Fruit fly (Drosophila melanogaster) whole organism, embryonic: ENCODE data around the gene CG42822.

Experiments used
- Adf1 ChIP-seq: fragments of 200-800 bp; sonication (Bioruptor generic); IDR thresholded peaks from 2 replicates; pipeline ENCODE4 v1.3.6; 2022; ENCODE audit warnings: missing biosample characterization, missing genetic modification characterization
- Asciz ChIP-seq: fragments of 200-800 bp; sonication (Bioruptor generic); optimal IDR thresholded peaks from 2 replicates; lab custom pipeline; 2017; ENCODE audit warnings: missing biosample characterization, mild to moderate bottlenecking, missing genetic modification characterization, missing genetic modification reagents
- CG10462 ChIP-seq: fragments of 200-800 bp; sonication (Bioruptor generic); optimal IDR thresholded peaks from 2 replicates; lab custom pipeline; 2016; ENCODE audit warnings: missing biosample characterization, missing genetic modification characterization
- CG10959 ChIP-seq: fragments of 200-800 bp; sonication (Bioruptor generic); IDR thresholded peaks from 2 replicates; pipeline ENCODE4 v1.3.6; 2022; ENCODE audit warnings: missing biosample characterization, missing genetic modification characterization
- CG14014 ChIP-seq: fragments of 200-800 bp; sonication (Bioruptor generic); IDR thresholded peaks from 2 replicates; pipeline ENCODE4 v1.3.6; 2022; ENCODE audit warnings: missing biosample characterization, missing genetic modification characterization
- CG17359 ChIP-seq: fragments of 200-800 bp; sonication (Bioruptor generic); optimal IDR thresholded peaks from 3 replicates; lab custom pipeline; 2018; ENCODE audit warnings: missing biosample characterization, mild to moderate bottlenecking, missing genetic modification characterization, moderate library complexity
- CG1792 ChIP-seq: fragments of 200-800 bp; sonication (Bioruptor generic); optimal IDR thresholded peaks from 2 replicates; lab custom pipeline; 2016; ENCODE audit warnings: missing biosample characterization, missing genetic modification characterization
- CG18619 ChIP-seq: fragments of 200-800 bp; sonication (Bioruptor generic); optimal IDR thresholded peaks from 3 replicates; lab custom pipeline; 2017; ENCODE audit warnings: missing biosample characterization, mild to moderate bottlenecking, missing genetic modification characterization
- CG2120 ChIP-seq: fragments of 200-800 bp; sonication (Bioruptor generic); optimal IDR thresholded peaks from 3 replicates; lab custom pipeline; 2016; ENCODE audit warnings: missing biosample characterization, missing genetic modification characterization
- CG2202 ChIP-seq: fragments of 200-800 bp; sonication (Bioruptor generic); optimal IDR thresholded peaks from 2 replicates; lab custom pipeline; 2018; ENCODE audit warnings: missing biosample characterization, mild to moderate bottlenecking, missing genetic modification characterization
- CG2875 ChIP-seq: fragments of 200-800 bp; sonication (Bioruptor generic); optimal IDR thresholded peaks from 2 replicates; lab custom pipeline; 2017; ENCODE audit warnings: missing biosample characterization, mild to moderate bottlenecking, missing genetic modification characterization, missing genetic modification reagents
- CG2889 ChIP-seq: fragments of 200-800 bp; sonication (Bioruptor generic); IDR thresholded peaks from 3 replicates; pipeline ENCODE4 v1.3.6; 2022; ENCODE audit warnings: missing biosample characterization, missing genetic modification characterization
- CG33213 ChIP-seq: fragments of 200-800 bp; sonication (Bioruptor generic); optimal IDR thresholded peaks from 3 replicates; lab custom pipeline; 2016; ENCODE audit warnings: missing biosample characterization, missing genetic modification characterization
- CG3407 ChIP-seq: fragments of 200-800 bp; sonication (Bioruptor generic); optimal IDR thresholded peaks from 2 replicates; lab custom pipeline; 2018; ENCODE audit warnings: missing biosample characterization, mild to moderate bottlenecking, missing genetic modification characterization
- CG3838 ChIP-seq: fragments of 200-800 bp; sonication (Bioruptor generic); optimal IDR thresholded peaks from 3 replicates; lab custom pipeline; 2016; ENCODE audit warnings: missing biosample characterization, missing genetic modification characterization
- CG4404 ChIP-seq: fragments of 200-800 bp; sonication (Bioruptor generic); IDR thresholded peaks from 2 replicates; pipeline ENCODE4 v1.3.6; 2022; ENCODE audit warnings: missing biosample characterization, missing genetic modification characterization
- CG5180 ChIP-seq: fragments of 200-800 bp; sonication (Bioruptor generic); optimal IDR thresholded peaks from 3 replicates; lab custom pipeline; 2017; ENCODE audit warnings: missing biosample characterization, missing genetic modification characterization, mild to moderate bottlenecking, moderate library complexity, missing genetic modification reagents
- CG6654 ChIP-seq: fragments of 200-800 bp; sonication (Bioruptor generic); optimal IDR thresholded peaks from 2 replicates; lab custom pipeline; 2017; ENCODE audit warnings: missing biosample characterization, mild to moderate bottlenecking, missing genetic modification characterization
- CG6683 ChIP-seq: fragments of 200-800 bp; sonication (Bioruptor generic); optimal IDR thresholded peaks from 2 replicates; lab custom pipeline; 2017; ENCODE audit warnings: missing biosample characterization, mild to moderate bottlenecking, missing genetic modification characterization, missing genetic modification reagents
- CG7271 ChIP-seq: fragments of 200-800 bp; sonication (Bioruptor generic); optimal IDR thresholded peaks from 2 replicates; lab custom pipeline; 2018; ENCODE audit warnings: missing biosample characterization, mild to moderate bottlenecking, missing genetic modification characterization, moderate library complexity
- CG7928 ChIP-seq: fragments of 200-800 bp; sonication (Bioruptor generic); optimal IDR thresholded peaks from 2 replicates; lab custom pipeline; 2017; ENCODE audit warnings: missing biosample characterization, mild to moderate bottlenecking, missing genetic modification characterization
- CG8290 ChIP-seq, 3 experiments: fragments of 200-800 bp; sonication (Bioruptor generic); optimal IDR thresholded peaks; 2 replicates each; lab custom pipeline; 2016 to 2019; ENCODE audit warnings: missing biosample characterization in 3 of 3, missing genetic modification characterization in 3 of 3, mild to moderate bottlenecking in 2 of 3, moderate library complexity in 1 of 3
- CG9437 ChIP-seq: fragments of 200-800 bp; sonication (Bioruptor generic); optimal IDR thresholded peaks from 2 replicates; lab custom pipeline; 2018; ENCODE audit warnings: missing biosample characterization, mild to moderate bottlenecking, missing genetic modification characterization
- CTCF ChIP-seq: fragments of 200-800 bp; sonication (Bioruptor generic); optimal IDR thresholded peaks from 2 replicates; lab custom pipeline; 2017; ENCODE audit warnings: missing biosample characterization, mild to moderate bottlenecking, missing genetic modification characterization, moderate library complexity
- Dad ChIP-seq: fragments of 200-800 bp; sonication (Bioruptor generic); optimal IDR thresholded peaks from 3 replicates; lab custom pipeline; 2016; ENCODE audit warnings: missing biosample characterization, missing genetic modification characterization
- Dip2 ChIP-seq: fragments of 200-800 bp; sonication (Bioruptor generic); IDR thresholded peaks from 2 replicates; pipeline ENCODE4 v1.3.6; 2022; ENCODE audit warnings: missing biosample characterization, missing genetic modification characterization
- E2f2 ChIP-seq: fragments of 200-800 bp; sonication (Bioruptor generic); IDR thresholded peaks from 2 replicates; pipeline ENCODE4 v1.3.6; 2022; ENCODE audit warnings: missing biosample characterization, missing genetic modification characterization
- ERR ChIP-seq: fragments of 200-800 bp; sonication (Bioruptor generic); optimal IDR thresholded peaks from 2 replicates; lab custom pipeline; 2016; ENCODE audit warnings: missing biosample characterization, missing genetic modification characterization
- Eip74EF ChIP-seq, 2 experiments: fragments of 200-800 bp in 1 of 2; fragments of >200 bp in 1 of 2; sonication (Bioruptor generic) in 1 of 2; optimal IDR thresholded peaks; 2 replicates each; lab custom pipeline; 2017 to 2019; ENCODE audit warnings: missing biosample characterization in 2 of 2, missing genetic modification characterization in 2 of 2, mild to moderate bottlenecking in 1 of 2, moderate library complexity in 1 of 2
- Gsc ChIP-seq: fragments of 200-800 bp; sonication (Bioruptor generic); IDR thresholded peaks from 2 replicates; pipeline ENCODE4 v1.3.6; 2022; ENCODE audit warnings: missing biosample characterization, missing genetic modification characterization
- Hand ChIP-seq: fragments of 200-800 bp; sonication (Bioruptor generic); optimal IDR thresholded peaks from 2 replicates; lab custom pipeline; 2017; ENCODE audit warnings: mild to moderate bottlenecking, missing biosample characterization, missing genetic modification reagents, missing genetic modification characterization
- MBD-R2 ChIP-seq: fragments of 200-800 bp; sonication (Bioruptor generic); IDR thresholded peaks from 2 replicates; pipeline ENCODE4 v1.3.6; 2022; ENCODE audit warnings: missing biosample characterization, missing genetic modification characterization
- ab ChIP-seq: fragments of 200-800 bp; sonication (Bioruptor generic); optimal IDR thresholded peaks from 2 replicates; lab custom pipeline; 2016; ENCODE audit warnings: missing biosample characterization, missing genetic modification characterization
- ara ChIP-seq: fragments of 200-800 bp; sonication (Bioruptor generic); IDR thresholded peaks from 2 replicates; pipeline ENCODE4 v1.3.6; 2022; ENCODE audit warnings: missing biosample characterization, missing genetic modification characterization
- az2 ChIP-seq: fragments of 200-800 bp; sonication (Bioruptor generic); optimal IDR thresholded peaks from 3 replicates; lab custom pipeline; 2016; ENCODE audit warnings: missing biosample characterization, missing genetic modification characterization
- ci ChIP-seq: fragments of 200-800 bp; sonication (Bioruptor generic); IDR thresholded peaks from 3 replicates; pipeline ENCODE4 v1.3.6; 2022; ENCODE audit warnings: missing biosample characterization, missing genetic modification characterization
- crc ChIP-seq: fragments of 200-800 bp; sonication (Bioruptor generic); optimal IDR thresholded peaks from 2 replicates; lab custom pipeline; 2016; ENCODE audit warnings: missing biosample characterization, missing genetic modification characterization
- croc ChIP-seq: fragments of 200-800 bp; sonication (Bioruptor generic); conservative IDR thresholded peaks from 3 replicates; pipeline ENCODE4 v1.3.6; 2022; ENCODE audit warnings: missing biosample characterization, missing genetic modification characterization
- emc ChIP-seq: fragments of 200-800 bp; sonication (Bioruptor generic); optimal IDR thresholded peaks from 2 replicates; lab custom pipeline; 2016; ENCODE audit warnings: missing biosample characterization, missing genetic modification characterization
- ems ChIP-seq: fragments of 200-800 bp; sonication (Bioruptor generic); optimal IDR thresholded peaks from 3 replicates; lab custom pipeline; 2016; ENCODE audit warnings: missing biosample characterization, missing genetic modification characterization
- fu2 ChIP-seq: fragments of 200-800 bp; sonication (Bioruptor generic); optimal IDR thresholded peaks from 2 replicates; lab custom pipeline; 2016; ENCODE audit warnings: missing biosample characterization, missing genetic modification characterization
- gfzf ChIP-seq: fragments of 200-800 bp; sonication (Bioruptor generic); optimal IDR thresholded peaks from 2 replicates; lab custom pipeline; 2016; ENCODE audit warnings: missing biosample characterization, mild to moderate bottlenecking, missing genetic modification characterization, moderate library complexity
- gt ChIP-seq: fragments of 200-800 bp; sonication (Bioruptor generic); IDR thresholded peaks from 2 replicates; pipeline ENCODE4 v1.3.6; 2022; ENCODE audit warnings: missing biosample characterization, missing genetic modification characterization
- hth ChIP-seq: fragments of >200 bp; optimal IDR thresholded peaks from 2 replicates; lab custom pipeline; 2017; ENCODE audit warnings: inconsistent platforms
- jigr1 ChIP-seq: fragments of 200-800 bp; sonication (Bioruptor generic); IDR thresholded peaks from 3 replicates; pipeline ENCODE4 v1.3.6; 2022; ENCODE audit warnings: missing biosample characterization, missing genetic modification characterization
- jing ChIP-seq: fragments of 200-800 bp; sonication (Bioruptor generic); optimal IDR thresholded peaks from 2 replicates; lab custom pipeline; 2018; ENCODE audit warnings: missing biosample characterization, mild to moderate bottlenecking, missing genetic modification characterization
- mld ChIP-seq: fragments of 200-800 bp; sonication (Bioruptor generic); IDR thresholded peaks from 3 replicates; pipeline ENCODE4 v1.3.6; 2022; ENCODE audit warnings: missing biosample characterization, missing genetic modification characterization; ENCODE audit not compliant: partially characterized antibody
- salm ChIP-seq: fragments of 200-800 bp; sonication (Bioruptor generic); optimal IDR thresholded peaks from 2 replicates; lab custom pipeline; 2018; ENCODE audit warnings: missing biosample characterization, mild to moderate bottlenecking, missing genetic modification characterization
- toy ChIP-seq: fragments of 200-800 bp; sonication (Bioruptor generic); IDR thresholded peaks from 2 replicates; pipeline ENCODE4 v1.3.6; 2022; ENCODE audit warnings: missing biosample characterization, missing genetic modification characterization

The CG42822 gene

dm6 chr3R:17406411-17406810 lies 7.3 kb upstream of the CG42822 start, which contains the start of the genes CG42824 and CG42798:
CG42824 (minus strand) TSS chr3R:17406511.
CG42798 (plus strand) TSS chr3R:17406678.
- TF ChIP-seq ems, result no peak
- no peak for TF ChIP-seq CG33213 (GFP tag; lab: Kevin White, UChicago)
- TF ChIP-seq emc (GFP tag; lab: Kevin White, UChicago), result no peak
- TF ChIP-seq CG3407, result no peak
- no peak for TF ChIP-seq az2 (GFP tag; lab: Kevin White, UChicago)
- TF ChIP-seq Gsc, result no peak
- no peak for TF ChIP-seq mld
- no peak for TF ChIP-seq E2f2 (GFP tag; lab: Robert Waterston, UW)
- TF ChIP-seq CG10462 (GFP tag; lab: Kevin White, UChicago), result no peak
- TF ChIP-seq CG2120 (GFP tag; lab: Kevin White, UChicago), result no peak
- no peak for TF ChIP-seq jing (GFP tag; lab: Kevin White, UChicago)
- no peak for TF ChIP-seq CG1792 (GFP tag; lab: Kevin White, UChicago)
- TF ChIP-seq hth (lab: Kevin White, UChicago), result no peak
- no peak for TF ChIP-seq fu2 (GFP tag; lab: Kevin White, UChicago)
- TF ChIP-seq MBD-R2 (GFP tag; lab: Robert Waterston, UW), result no peak
- TF ChIP-seq, all 482 proteins: peak for 0

- TF ChIP-seq toy (no peak), CG8290 (GFP tag; optimal IDR thresholded peaks at IDR 0.05; lab: Kevin White, UChicago) (no peak), CG8290 (tag; optimal IDR thresholded peaks at IDR 0.05; lab: Kevin White, UChicago) (no peak), CG3838 (GFP tag; lab: Kevin White, UChicago) (no peak), salm (tag; lab: Kevin White, UChicago) (no peak), hth (lab: Kevin White, UChicago) (no peak), CG6654 (GFP tag; lab: Kevin White, UChicago) (no peak), CG6683 (GFP tag; lab: Kevin White, UChicago) (no peak), jing (GFP tag; lab: Kevin White, UChicago) (no peak), Dad (GFP tag; lab: Kevin White, UChicago) (no peak), CG5180 (GFP tag; lab: Kevin White, UChicago) (no peak), CG10959 (GFP tag; lab: Robert Waterston, UW) (no peak)
Measured at dm6 chr3R:17407576-17407975, 6.1 kb upstream of the CG42822 start, which contains the start of gene CG17283. CG17283 (plus strand) TSS chr3R:17407876.

DNA sequence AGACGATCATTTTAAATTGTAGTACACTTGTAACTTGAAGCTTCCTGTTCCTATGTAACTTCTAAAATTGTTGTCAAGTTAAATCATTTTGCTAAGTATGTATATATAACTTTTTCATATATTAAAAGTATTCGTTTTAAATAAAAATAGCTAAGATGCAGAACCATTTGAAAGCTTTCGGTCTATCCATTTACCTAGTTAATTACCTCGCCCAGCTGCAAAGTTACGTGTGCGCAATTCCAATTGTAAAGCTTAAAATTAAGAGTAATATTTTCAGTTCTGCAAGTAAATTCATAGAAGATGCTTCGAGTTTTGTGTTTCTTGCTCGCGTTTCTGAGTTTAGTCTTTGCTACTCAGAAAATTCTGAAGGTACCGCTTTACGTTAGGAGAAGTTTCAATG lies 4.4 kb upstream of the CG42822 start, which contains the start of gene CG5860:
TSS of gene CG5860 (plus strand) at position 301 of the 400 bp plus-strand sequence.
- no peak for TF ChIP-seq croc (GFP tag; lab: Robert Waterston, UW)
- no peak for TF ChIP-seq CG17359
- TF ChIP-seq CG18619 (GFP tag; lab: Kevin White, UChicago), result no peak
- TF ChIP-seq Asciz (GFP tag; lab: Kevin White, UChicago), result no peak
- no peak for TF ChIP-seq ci
- TF ChIP-seq CG2889 (GFP tag; lab: Robert Waterston, UW), result no peak
- no peak for TF ChIP-seq gt (GFP tag; lab: Robert Waterston, UW)
- TF ChIP-seq ab, result no peak
- no peak for TF ChIP-seq CG7271 (tag; lab: Kevin White, UChicago)
- no peak for TF ChIP-seq CG9437
- TF ChIP-seq crc (GFP tag; lab: Kevin White, UChicago), result no peak
- TF ChIP-seq gfzf (GFP tag; lab: Kevin White, UChicago), result no peak
- no peak for TF ChIP-seq Dip2 (GFP tag; lab: Robert Waterston, UW)

DNA sequence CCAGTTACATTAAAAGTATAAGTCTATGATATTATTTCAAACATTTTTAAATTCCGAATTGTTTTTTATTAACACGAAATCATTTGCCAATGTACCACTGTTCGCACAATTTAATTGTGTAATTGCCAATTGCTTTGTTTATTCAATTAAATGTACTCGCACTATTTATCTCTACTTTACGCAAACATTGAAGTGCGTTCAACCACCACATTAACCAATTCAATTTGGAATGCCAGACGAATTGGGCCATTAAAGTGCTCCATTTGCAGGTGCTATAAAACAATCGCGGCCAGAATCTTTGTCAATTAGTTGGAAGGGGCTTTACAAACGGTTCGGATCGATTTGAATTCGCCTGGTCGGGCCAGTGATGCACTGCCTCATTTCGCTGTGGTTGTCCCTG lies 2.9 kb upstream of the CG42822 start, which contains the start of gene CG5863:
TSS of gene CG5863 (plus strand) at position 301 of the 400 bp plus-strand sequence.
- TF ChIP-seq CG9437 (no peak), Adf1 (GFP tag; lab: Robert Waterston, UW) (no peak), ERR (no peak), Hand (no peak), CG2202 (tag; lab: Kevin White, UChicago) (no peak), CG4404 (no peak), CG14014 (no peak), CTCF (GFP tag; lab: Kevin White, UChicago) (no peak), CG7928 (no peak), crc (GFP tag; lab: Kevin White, UChicago) (no peak), Eip74EF (GFP tag; optimal IDR thresholded peaks at IDR 0.05; lab: Kevin White, UChicago) (no peak), jigr1 (GFP tag; lab: Robert Waterston, UW) (no peak), CG2875 (GFP tag; lab: Kevin White, UChicago) (no peak), ara (no peak), gt (GFP tag; lab: Robert Waterston, UW) (no peak)
